Fruit fly (Drosophila melanogaster) whole organism, embryonic: ENCODE measurements around the gene CG8326.
A peak's percentile ranks its signal among the peaks of the same experiment; 100 is the strongest.

Experiments used
- Ada2b ChIP-seq: fragments of 200-800 bp; sonication (Bioruptor generic); IDR thresholded peaks from 2 replicates; pipeline ENCODE4 v1.3.6; 2022; ENCODE audit warnings: missing biosample characterization, missing genetic modification characterization
- BEAF-32 ChIP-seq: fragments of 200-800 bp; sonication (Bioruptor generic); optimal IDR thresholded peaks from 3 replicates; lab custom pipeline; 2017; ENCODE audit warnings: missing biosample characterization, missing genetic modification characterization, mild to moderate bottlenecking, moderate library complexity, missing genetic modification reagents
- C15 ChIP-seq: fragments of 200-800 bp; sonication (Bioruptor generic); IDR thresholded peaks from 3 replicates; pipeline ENCODE4 v1.3.6; 2022; ENCODE audit warnings: missing biosample characterization, missing genetic modification characterization
- CG10654 ChIP-seq: fragments of 200-800 bp; sonication (Bioruptor generic); optimal IDR thresholded peaks from 2 replicates; lab custom pipeline; 2016; ENCODE audit warnings: missing biosample characterization, missing genetic modification characterization
- CG11247 ChIP-seq: fragments of 200-800 bp; sonication (Bioruptor generic); IDR thresholded peaks from 2 replicates; pipeline ENCODE4 v1.3.6; 2022; ENCODE audit warnings: missing biosample characterization, missing genetic modification characterization
- CG14860 ChIP-seq: fragments of 200-800 bp; sonication (Bioruptor generic); IDR thresholded peaks from 3 replicates; pipeline ENCODE4 v1.3.6; 2022; ENCODE audit warnings: missing biosample characterization, missing genetic modification characterization; ENCODE audit not compliant: partially characterized antibody
- CG15011 ChIP-seq: fragments of 200-800 bp; sonication (Bioruptor generic); optimal IDR thresholded peaks from 3 replicates; lab custom pipeline; 2018; ENCODE audit warnings: missing biosample characterization, mild to moderate bottlenecking, missing genetic modification characterization
- CG1602 ChIP-seq: fragments of 200-800 bp; sonication (Bioruptor generic); optimal IDR thresholded peaks from 3 replicates; lab custom pipeline; 2016; ENCODE audit warnings: missing biosample characterization, missing genetic modification characterization
- CG17186 ChIP-seq: fragments of 200-800 bp; sonication (Bioruptor generic); optimal IDR thresholded peaks from 3 replicates; lab custom pipeline; 2017; ENCODE audit warnings: missing biosample characterization, missing genetic modification reagents, missing genetic modification characterization
- CG17359 ChIP-seq: fragments of 200-800 bp; sonication (Bioruptor generic); optimal IDR thresholded peaks from 3 replicates; lab custom pipeline; 2018; ENCODE audit warnings: missing biosample characterization, mild to moderate bottlenecking, missing genetic modification characterization, moderate library complexity
- CG30020 ChIP-seq: fragments of 200-800 bp; optimal IDR thresholded peaks from 2 replicates; lab custom pipeline; 2019; ENCODE audit warnings: missing biosample characterization, mild to moderate bottlenecking, missing genetic modification characterization, moderate library complexity
- CG30431 ChIP-seq: fragments of 200-800 bp; sonication (Bioruptor generic); optimal IDR thresholded peaks from 2 replicates; lab custom pipeline; 2017; ENCODE audit warnings: missing biosample characterization, missing genetic modification characterization
- CG32767 ChIP-seq: fragments of 200-800 bp; sonication (Bioruptor generic); IDR thresholded peaks from 2 replicates; pipeline ENCODE4 v1.3.6; 2022; ENCODE audit warnings: missing biosample characterization, missing genetic modification characterization
- CG4328 ChIP-seq: fragments of 200-800 bp; sonication (Bioruptor generic); optimal IDR thresholded peaks from 3 replicates; lab custom pipeline; 2017; ENCODE audit warnings: missing biosample characterization, missing genetic modification reagents, missing genetic modification characterization
- CG6854 ChIP-seq: fragments of 200-800 bp; sonication (Bioruptor generic); optimal IDR thresholded peaks from 3 replicates; lab custom pipeline; 2017; ENCODE audit warnings: missing biosample characterization, mild to moderate bottlenecking, missing genetic modification characterization
- CG7786 ChIP-seq: fragments of 200-800 bp; sonication (Bioruptor generic); optimal IDR thresholded peaks from 2 replicates; lab custom pipeline; 2016; ENCODE audit warnings: missing biosample characterization, missing genetic modification characterization
- CG8281 ChIP-seq: fragments of 200-800 bp; sonication (Bioruptor generic); optimal IDR thresholded peaks from 2 replicates; lab custom pipeline; 2018; ENCODE audit warnings: missing biosample characterization, mild to moderate bottlenecking, missing genetic modification characterization, moderate library complexity
- CG9437 ChIP-seq: fragments of 200-800 bp; sonication (Bioruptor generic); optimal IDR thresholded peaks from 2 replicates; lab custom pipeline; 2018; ENCODE audit warnings: missing biosample characterization, mild to moderate bottlenecking, missing genetic modification characterization
- CTCF ChIP-seq: fragments of 200-800 bp; sonication (Bioruptor generic); optimal IDR thresholded peaks from 2 replicates; lab custom pipeline; 2017; ENCODE audit warnings: missing biosample characterization, mild to moderate bottlenecking, missing genetic modification characterization, moderate library complexity
- CoRest ChIP-seq: fragments of 200-800 bp; sonication (Bioruptor generic); optimal IDR thresholded peaks from 3 replicates; lab custom pipeline; 2018; ENCODE audit warnings: missing biosample characterization, mild to moderate bottlenecking, missing genetic modification characterization, moderate library complexity
- Dip3 ChIP-seq: fragments of 200-800 bp; sonication (Bioruptor generic); optimal IDR thresholded peaks from 3 replicates; lab custom pipeline; 2016; ENCODE audit warnings: missing biosample characterization, missing genetic modification characterization
- Drgx ChIP-seq: fragments of 200-800 bp; sonication (Bioruptor generic); IDR thresholded peaks from 2 replicates; pipeline ENCODE4 v1.3.6; 2022; ENCODE audit warnings: missing biosample characterization, missing genetic modification characterization
- ERR ChIP-seq: fragments of 200-800 bp; sonication (Bioruptor generic); optimal IDR thresholded peaks from 2 replicates; lab custom pipeline; 2016; ENCODE audit warnings: missing biosample characterization, missing genetic modification characterization
- Eip74EF ChIP-seq, 2 experiments: fragments of 200-800 bp in 1 of 2; fragments of >200 bp in 1 of 2; sonication (Bioruptor generic) in 1 of 2; optimal IDR thresholded peaks; 2 replicates each; lab custom pipeline; 2017 to 2019; ENCODE audit warnings: missing biosample characterization in 2 of 2, missing genetic modification characterization in 2 of 2, mild to moderate bottlenecking in 1 of 2, moderate library complexity in 1 of 2
- HLH4C ChIP-seq: fragments of 200-800 bp; sonication (Bioruptor generic); IDR thresholded peaks from 3 replicates; pipeline ENCODE4 v1.3.6; 2022; ENCODE audit warnings: missing biosample characterization, missing genetic modification characterization; ENCODE audit not compliant: partially characterized antibody
- HLH54F ChIP-seq: fragments of 200-800 bp; sonication (Bioruptor generic); optimal IDR thresholded peaks from 3 replicates; lab custom pipeline; 2016; ENCODE audit warnings: missing biosample characterization, missing genetic modification characterization
- Hmx ChIP-seq: fragments of 200-800 bp; sonication (Bioruptor generic); optimal IDR thresholded peaks from 2 replicates; lab custom pipeline; 2016; ENCODE audit warnings: missing biosample characterization, missing genetic modification characterization
- Hr3 ChIP-seq: fragments of 200-800 bp; sonication (Bioruptor generic); optimal IDR thresholded peaks from 3 replicates; lab custom pipeline; 2016; ENCODE audit warnings: missing biosample characterization, missing genetic modification characterization
- Lhr ChIP-seq: fragments of 200-800 bp; sonication (Bioruptor generic); optimal IDR thresholded peaks from 3 replicates; lab custom pipeline; 2017; ENCODE audit warnings: mild to moderate bottlenecking, missing biosample characterization, missing genetic modification reagents, missing genetic modification characterization
- MBD-R2 ChIP-seq: fragments of 200-800 bp; sonication (Bioruptor generic); IDR thresholded peaks from 2 replicates; pipeline ENCODE4 v1.3.6; 2022; ENCODE audit warnings: missing biosample characterization, missing genetic modification characterization
- MESR4 ChIP-seq: fragments of 200-800 bp; sonication (Bioruptor generic); optimal IDR thresholded peaks from 2 replicates; lab custom pipeline; 2018; ENCODE audit warnings: missing biosample characterization, mild to moderate bottlenecking, missing genetic modification characterization, moderate library complexity
- NC2α ChIP-seq: fragments of 200-800 bp; sonication (Bioruptor generic); optimal IDR thresholded peaks from 2 replicates; lab custom pipeline; 2016; ENCODE audit warnings: missing biosample characterization, missing genetic modification characterization
- Scr ChIP-seq: fragments of 200-800 bp; sonication (Bioruptor generic); IDR thresholded peaks from 2 replicates; pipeline ENCODE4 v1.3.6; 2022; ENCODE audit warnings: missing biosample characterization, missing genetic modification characterization; ENCODE audit not compliant: partially characterized antibody
- Spps ChIP-seq: fragments of 200-800 bp; sonication (Bioruptor generic); optimal IDR thresholded peaks from 2 replicates; lab custom pipeline; 2018; ENCODE audit warnings: missing biosample characterization, mild to moderate bottlenecking, missing genetic modification characterization
- Usf ChIP-seq: fragments of 200-800 bp; sonication (Bioruptor generic); optimal IDR thresholded peaks from 2 replicates; lab custom pipeline; 2017; ENCODE audit warnings: missing genotype, missing biosample characterization, missing genetic modification characterization
- al ChIP-seq: fragments of 200-800 bp; sonication (Bioruptor generic); IDR thresholded peaks from 2 replicates; pipeline ENCODE4 v1.3.6; 2022; ENCODE audit warnings: missing biosample characterization, missing genetic modification characterization
- chif ChIP-seq, 2 experiments: fragments of 200-800 bp; sonication (Bioruptor generic); optimal IDR thresholded peaks; 3 replicates each; lab custom pipeline; 2016; ENCODE audit warnings: missing biosample characterization in 2 of 2, missing genetic modification characterization in 2 of 2
- gfzf ChIP-seq: fragments of 200-800 bp; sonication (Bioruptor generic); optimal IDR thresholded peaks from 2 replicates; lab custom pipeline; 2016; ENCODE audit warnings: missing biosample characterization, mild to moderate bottlenecking, missing genetic modification characterization, moderate library complexity
- gt ChIP-seq: fragments of 200-800 bp; sonication (Bioruptor generic); IDR thresholded peaks from 2 replicates; pipeline ENCODE4 v1.3.6; 2022; ENCODE audit warnings: missing biosample characterization, missing genetic modification characterization
- hkb ChIP-seq, 2 experiments: fragments of 200-800 bp in 1 of 2; fragments of >200 bp in 1 of 2; sonication (Bioruptor generic) in 1 of 2; IDR thresholded peaks in 1 of 2; optimal IDR thresholded peaks in 1 of 2; 2 replicates each; pipeline versions ENCODE4 v1.3.6 to Lab custom; 2017 to 2022; ENCODE audit warnings: missing biosample characterization in 1 of 2, missing genetic modification characterization in 1 of 2
- jigr1 ChIP-seq: fragments of 200-800 bp; sonication (Bioruptor generic); IDR thresholded peaks from 3 replicates; pipeline ENCODE4 v1.3.6; 2022; ENCODE audit warnings: missing biosample characterization, missing genetic modification characterization
- kah ChIP-seq: fragments of 200-800 bp; sonication (Bioruptor generic); optimal IDR thresholded peaks from 2 replicates; lab custom pipeline; 2018; ENCODE audit warnings: missing biosample characterization, mild to moderate bottlenecking, missing genetic modification characterization
- pan ChIP-seq, 4 experiments: fragments of >200 bp in 3 of 4; fragments of 200-800 bp in 1 of 4; sonication (Bioruptor generic) in 1 of 4; optimal IDR thresholded peaks in 3 of 4; IDR thresholded peaks in 1 of 4; 2 replicates each; pipeline versions ENCODE4 v1.3.6 to Lab custom; 2017 to 2022; ENCODE audit warnings: missing biosample characterization in 2 of 4, missing genetic modification characterization in 2 of 4, mixed read lengths in 1 of 4
- pnt ChIP-seq: fragments of 200-800 bp; sonication (Bioruptor generic); optimal IDR thresholded peaks from 3 replicates; lab custom pipeline; 2016; ENCODE audit warnings: missing biosample characterization, missing genetic modification characterization
- row ChIP-seq: fragments of 200-800 bp; sonication (Bioruptor generic); IDR thresholded peaks from 3 replicates; pipeline ENCODE4 v1.3.6; 2022; ENCODE audit warnings: missing biosample characterization, missing genetic modification characterization
- salm ChIP-seq: fragments of 200-800 bp; sonication (Bioruptor generic); optimal IDR thresholded peaks from 2 replicates; lab custom pipeline; 2018; ENCODE audit warnings: missing biosample characterization, mild to moderate bottlenecking, missing genetic modification characterization
- sd ChIP-seq: fragments of 200-800 bp; sonication (Bioruptor generic); optimal IDR thresholded peaks from 3 replicates; lab custom pipeline; 2018; ENCODE audit warnings: missing biosample characterization, mild to moderate bottlenecking, missing genetic modification characterization, moderate library complexity
- stwl ChIP-seq: fragments of 200-800 bp; sonication (Bioruptor generic); optimal IDR thresholded peaks from 3 replicates; lab custom pipeline; 2018; ENCODE audit warnings: missing biosample characterization, mild to moderate bottlenecking, missing genetic modification characterization, moderate library complexity
- vvl ChIP-seq: fragments of 200-800 bp; sonication (Bioruptor generic); IDR thresholded peaks from 2 replicates; pipeline ENCODE4 v1.3.6; 2022; ENCODE audit warnings: missing biosample characterization, missing genetic modification characterization
- zen ChIP-seq: fragments of 200-800 bp; sonication (Bioruptor generic); optimal IDR thresholded peaks from 3 replicates; lab custom pipeline; 2018; ENCODE audit warnings: missing biosample characterization, mild to moderate bottlenecking, missing genetic modification characterization, moderate library complexity

The CG8326 gene

DNA sequence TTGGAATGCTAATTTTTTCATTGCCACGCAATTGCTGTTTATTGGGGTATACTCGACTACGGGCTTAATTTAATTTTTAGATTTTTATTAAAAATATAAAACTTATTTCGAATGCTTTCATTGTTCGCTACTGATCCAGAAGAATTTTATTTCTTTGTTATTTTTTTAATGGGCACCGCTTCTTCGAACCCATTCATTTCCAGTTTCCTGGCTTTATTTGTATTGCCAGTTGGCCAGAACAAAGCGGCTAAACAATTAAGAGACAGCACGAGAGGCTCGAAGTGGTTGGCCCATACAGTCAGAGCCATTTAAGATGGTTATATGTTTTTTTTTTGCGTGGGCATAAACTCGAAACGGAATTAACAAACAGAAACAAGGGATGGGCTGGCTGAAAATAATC is 33.5 kb downstream of the CG8326 start (continued):
- TF ChIP-seq MESR4 (GFP tag; lab: Kevin White, UChicago) (no peak), Lhr (GFP tag; lab: Kevin White, UChicago) (no peak), CG30431 (GFP tag; lab: Kevin White, UChicago) (peak; percentile 36), Drgx (peak; percentile 77), CG9437 (peak; percentile 48), Hr3 (GFP tag; lab: Kevin White, UChicago) (peak; percentile 69), vvl (GFP tag; lab: Robert Waterston, UW) (peak; percentile 92), C15 (peak; percentile 25; the same call in 1 of the 3 replicates), HLH54F (GFP tag; lab: Kevin White, UChicago) (peak; percentile 60), BEAF-32 (GFP tag; lab: Kevin White, UChicago) (no peak), CG30020 (tag; lab: Kevin White, UChicago) (no peak), zen (tag; lab: Kevin White, UChicago) (peak; percentile 66), MBD-R2 (GFP tag; lab: Robert Waterston, UW) (peak; percentile 58; the same call in 1 of the 2 replicates), al (GFP tag; lab: Robert Waterston, UW) (peak; percentile 89), jigr1 (GFP tag; lab: Robert Waterston, UW) (0 out of 3 replicates have a peak, but pooled peaks have one; percentile 45), CG14860 (GFP tag; lab: Robert Waterston, UW) (no peak), CG17359 (tag; lab: Kevin White, UChicago) (peak; percentile 84), ERR (no peak), hkb (optimal IDR thresholded peaks at IDR 0.05; lab: Kevin White, UChicago) (no peak), hkb (GFP tag; IDR thresholded peaks at IDR 0.05; lab: Robert Waterston, UW) (peak; percentile 85), CG15011 (GFP tag; lab: Kevin White, UChicago) (peak; percentile 67), CG11247 (GFP tag; lab: Robert Waterston, UW) (peak; percentile 76), kah (GFP tag; lab: Kevin White, UChicago) (peak; percentile 6), Usf (GFP tag; lab: Kevin White, UChicago) (peak; percentile 23), CG32767 (GFP tag; lab: Robert Waterston, UW) (peak; percentile 53; the same call in 1 of the 2 replicates), CG6854 (GFP tag; lab: Kevin White, UChicago) (peak; percentile 49), NC2α (no peak), stwl (no peak), CG17186 (GFP tag; lab: Kevin White, UChicago) (no peak), Hmx (peak; percentile 38), CoRest (peak; percentile 77), Scr (GFP tag; lab: Robert Waterston, UW) (no peak), Spps (tag; lab: Kevin White, UChicago) (no peak), CG8281 (tag; lab: Kevin White, UChicago) (peak; percentile 24), Ada2b (GFP tag; lab: Robert Waterston, UW) (peak; percentile 80), sd (tag; lab: Kevin White, UChicago) (peak; percentile 82), Dip3 (GFP tag; lab: Kevin White, UChicago) (peak; percentile 73), gt (no peak), CG1602 (GFP tag; lab: Kevin White, UChicago) (peak; percentile 63), row (GFP tag; lab: Robert Waterston, UW) (peak; percentile 86), CG10654 (peak; percentile 65), Eip74EF (GFP tag; optimal IDR thresholded peaks at IDR 0.05; lab: Kevin White, UChicago) (no peak), chif (GFP tag; optimal IDR thresholded peaks at IDR 0.05; lab: Kevin White, UChicago) (peak; percentile 27 to 57), HLH4C (GFP tag; lab: Robert Waterston, UW) (no peak), gfzf (no peak), pnt (GFP tag; lab: Kevin White, UChicago) (peak; percentile 39), CG4328 (GFP tag; lab: Kevin White, UChicago) (no peak), salm (peak; percentile 18), CTCF (GFP tag; lab: Kevin White, UChicago) (no peak), pan (optimal IDR thresholded peaks at IDR 0.05; lab: Kevin White, UChicago) (no peak), pan (GFP tag; optimal IDR thresholded peaks at IDR 0.05 in 1 of 2, IDR thresholded peaks at IDR 0.05 in 1 of 2) (peak in 1 of 2 experiments; percentile 80), CG7786 (GFP tag; lab: Kevin White, UChicago) (peak; percentile 19)
